Fruit fly (Drosophila melanogaster): Measurements from ENCODE around the gene Grp170.
A peak's percentile ranks its signal among the peaks of the same experiment; 100 is the strongest.

Gene Grp170

DNA sequence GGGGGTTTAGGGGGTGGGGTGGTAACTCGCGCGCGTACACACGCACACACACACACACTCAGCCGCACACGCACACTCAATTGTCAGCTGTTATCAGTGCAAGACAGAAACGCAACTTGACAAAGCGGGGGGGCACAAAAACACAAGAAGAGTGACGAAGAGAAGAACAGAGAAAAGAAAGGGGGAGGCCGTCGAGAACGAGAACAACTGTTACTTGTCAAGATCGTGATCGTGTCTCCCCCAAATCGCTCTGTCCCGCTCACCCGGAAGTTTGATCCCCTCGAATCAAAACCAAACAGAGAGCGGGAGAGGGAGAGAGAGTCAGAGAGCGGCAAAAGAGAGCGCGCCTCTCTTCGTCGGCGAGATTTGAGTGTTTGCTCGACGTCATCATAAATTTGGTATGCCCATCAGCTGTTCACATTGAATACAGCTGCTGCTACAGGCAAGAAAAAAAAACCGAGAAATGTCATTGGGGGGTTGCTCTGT, 42.5 kb upstream of the Grp170 start:
- TF ChIP-seq Abd-B (GFP tag; optimal IDR thresholded peaks at IDR 0.05) (no peak), foxo (GFP tag; optimal IDR thresholded peaks at IDR 0.05) (peak; percentile 16 to 38), ey (GFP tag; optimal IDR thresholded peaks at IDR 0.05) (no peak), Dfd (GFP tag; optimal IDR thresholded peaks at IDR 0.05) (no peak), jim (GFP tag; optimal IDR thresholded peaks at IDR 0.05) (no peak), CG9705 (GFP tag; optimal IDR thresholded peaks at IDR 0.05) (no peak), dmrt93B (GFP tag; optimal IDR thresholded peaks at IDR 0.05) (no peak), psq (GFP tag; optimal IDR thresholded peaks at IDR 0.05) (peak; percentile 86), rgr (GFP tag; optimal IDR thresholded peaks at IDR 0.05) (peak; percentile 30), Jra (GFP tag; optimal IDR thresholded peaks at IDR 0.05) (peak; percentile 62), CG32264 (GFP tag; optimal IDR thresholded peaks at IDR 0.05) (no peak), HLH106 (tag; optimal IDR thresholded peaks at IDR 0.05) (no peak), Myc (optimal IDR thresholded peaks at IDR 0.05) (no peak), h (GFP tag; optimal IDR thresholded peaks at IDR 0.05) (peak; percentile 95), sv (GFP tag; optimal IDR thresholded peaks at IDR 0.05) (no peak), CrebA (GFP tag; optimal IDR thresholded peaks at IDR 0.05; ENCODE audit: borderline replicate concordance) (no peak), fru (GFP tag; optimal IDR thresholded peaks at IDR 0.05) (peak; percentile 52), Vsx2 (GFP tag; optimal IDR thresholded peaks at IDR 0.05; ENCODE audit: partially characterized antibody) (peak; percentile 95), OdsH (GFP tag; optimal IDR thresholded peaks at IDR 0.05) (peak; percentile 27), GATAd (GFP tag; optimal IDR thresholded peaks at IDR 0.05) (peak; percentile 67), brk (GFP tag; optimal IDR thresholded peaks at IDR 0.05) (no peak), Sp1 (GFP tag; optimal IDR thresholded peaks at IDR 0.05) (peak; percentile 21), Mio (GFP tag; optimal IDR thresholded peaks at IDR 0.05) (no peak), sage (GFP tag; optimal IDR thresholded peaks at IDR 0.05) (no peak), pan (optimal IDR thresholded peaks at IDR 0.05) (peak; percentile 32), Hr83 (GFP tag; optimal IDR thresholded peaks at IDR 0.05; ENCODE audit: poor library complexity, severe bottlenecking) (peak; percentile 10), Dif (GFP tag; optimal IDR thresholded peaks at IDR 0.05; ENCODE audit: partially characterized antibody) (peak; percentile 98), dl (GFP tag; optimal IDR thresholded peaks at IDR 0.05; ENCODE audit: insufficient read depth in 1 of 2, partially characterized antibody in 2 of 2) (peak; percentile 96 to 98), N (GFP tag; optimal IDR thresholded peaks at IDR 0.05) (peak; percentile 22), Rel (GFP tag; optimal IDR thresholded peaks at IDR 0.05) (no peak), Rel (tag; optimal IDR thresholded peaks at IDR 0.05) (peak; percentile 84), Hr78 (GFP tag; optimal IDR thresholded peaks at IDR 0.05) (no peak), dsf (GFP tag; optimal IDR thresholded peaks at IDR 0.05; ENCODE audit: borderline replicate concordance) (no peak), usp (GFP tag; optimal IDR thresholded peaks at IDR 0.05) (no peak), Hnf4 (GFP tag; optimal IDR thresholded peaks at IDR 0.05) (peak; percentile 3), woc (GFP tag; optimal IDR thresholded peaks at IDR 0.05) (peak; percentile 8), tai (GFP tag; optimal IDR thresholded peaks at IDR 0.05) (no peak), lola (GFP tag; optimal IDR thresholded peaks at IDR 0.05) (no peak), br (GFP tag; optimal IDR thresholded peaks at IDR 0.05) (peak; percentile 14)

DNA sequence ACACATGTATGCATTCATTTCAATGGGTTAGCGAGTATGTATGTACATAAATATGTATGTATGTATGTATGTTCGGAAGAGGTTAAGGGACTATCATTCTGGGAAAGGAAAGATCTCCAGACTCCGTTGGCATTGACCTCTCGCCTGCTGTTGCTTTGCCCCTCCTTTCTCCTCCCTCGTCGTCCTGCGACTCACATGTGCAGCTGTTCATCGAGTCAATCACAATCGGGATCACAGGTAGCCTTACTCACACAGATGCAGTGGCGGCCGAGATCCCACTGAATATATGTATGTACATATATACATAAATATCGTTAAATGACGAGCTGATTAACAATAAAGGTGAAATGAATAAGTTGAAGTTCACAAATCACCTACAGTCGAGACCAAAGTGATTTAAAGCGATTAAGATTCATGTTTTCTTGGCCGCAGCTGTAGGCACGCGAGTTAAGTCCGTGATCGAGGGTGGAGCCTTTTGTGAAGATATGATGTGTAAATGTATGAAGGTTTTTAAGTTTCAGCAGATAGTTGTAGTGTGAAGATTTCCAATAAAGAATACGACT, 33.6 kb upstream of the Grp170 start:
- TF ChIP-seq h (GFP tag; optimal IDR thresholded peaks at IDR 0.05) (peak; percentile 44), woc (GFP tag; optimal IDR thresholded peaks at IDR 0.05) (no peak), CrebA (GFP tag; optimal IDR thresholded peaks at IDR 0.05; ENCODE audit: borderline replicate concordance) (no peak), N (GFP tag; optimal IDR thresholded peaks at IDR 0.05) (no peak), Dfd (GFP tag; optimal IDR thresholded peaks at IDR 0.05) (no peak), brk (GFP tag; optimal IDR thresholded peaks at IDR 0.05) (no peak), Dif (GFP tag; optimal IDR thresholded peaks at IDR 0.05; ENCODE audit: partially characterized antibody) (no peak), dmrt93B (GFP tag; optimal IDR thresholded peaks at IDR 0.05) (no peak)

All from whole organism, wandering third instar larva.